Fruit fly (Drosophila melanogaster) whole organism, embryonic: Measurements from ENCODE around the gene JMJD5.

Source experiments
- ATbp ChIP-seq: fragments of 200-800 bp; sonication (Bioruptor generic); optimal IDR thresholded peaks from 2 replicates; lab custom pipeline; 2017; ENCODE audit warnings: missing biosample characterization, mild to moderate bottlenecking, missing genetic modification characterization, missing genetic modification reagents
- Adf1 ChIP-seq: fragments of 200-800 bp; sonication (Bioruptor generic); IDR thresholded peaks from 2 replicates; pipeline ENCODE4 v1.3.6; 2022; ENCODE audit warnings: missing biosample characterization, missing genetic modification characterization
- Antp ChIP-seq: fragments of 200-800 bp; sonication (Bioruptor generic); optimal IDR thresholded peaks from 3 replicates; lab custom pipeline; 2016; ENCODE audit warnings: missing biosample characterization, missing genetic modification characterization
- Asciz ChIP-seq: fragments of 200-800 bp; sonication (Bioruptor generic); optimal IDR thresholded peaks from 2 replicates; lab custom pipeline; 2017; ENCODE audit warnings: missing biosample characterization, mild to moderate bottlenecking, missing genetic modification characterization, missing genetic modification reagents
- CG10321 ChIP-seq: fragments of 200-800 bp; sonication (Bioruptor generic); IDR thresholded peaks from 2 replicates; pipeline ENCODE4 v1.3.6; 2022; ENCODE audit warnings: missing biosample characterization, missing genetic modification characterization
- CG11093 ChIP-seq: fragments of 200-800 bp; sonication (Bioruptor generic); IDR thresholded peaks from 3 replicates; pipeline ENCODE4 v1.3.6; 2022; ENCODE audit warnings: missing biosample characterization, missing genetic modification characterization
- CG15696 ChIP-seq: fragments of 200-800 bp; sonication (Bioruptor generic); optimal IDR thresholded peaks from 2 replicates; lab custom pipeline; 2019; ENCODE audit warnings: missing biosample characterization, mild to moderate bottlenecking, missing genetic modification characterization, moderate library complexity
- CG17361 ChIP-seq: fragments of 200-800 bp; sonication (Bioruptor generic); IDR thresholded peaks from 3 replicates; pipeline ENCODE4 v1.3.6; 2022; ENCODE audit warnings: missing biosample characterization, missing genetic modification characterization
- CG17612 ChIP-seq: fragments of 200-800 bp; sonication (Bioruptor generic); IDR thresholded peaks from 2 replicates; pipeline ENCODE4 v1.3.6; 2022; ENCODE audit warnings: missing biosample characterization, missing genetic modification characterization
- CG18599 ChIP-seq: fragments of 200-800 bp; sonication (Bioruptor generic); optimal IDR thresholded peaks from 3 replicates; lab custom pipeline; 2017; ENCODE audit warnings: missing biosample characterization, missing genetic modification characterization, mild to moderate bottlenecking, moderate library complexity, missing genetic modification reagents
- CG18764 ChIP-seq: fragments of 200-800 bp; sonication (Bioruptor generic); optimal IDR thresholded peaks from 3 replicates; lab custom pipeline; 2016; ENCODE audit warnings: missing biosample characterization, missing genetic modification characterization
- CG2889 ChIP-seq: fragments of 200-800 bp; sonication (Bioruptor generic); IDR thresholded peaks from 3 replicates; pipeline ENCODE4 v1.3.6; 2022; ENCODE audit warnings: missing biosample characterization, missing genetic modification characterization
- CG30020 ChIP-seq: fragments of 200-800 bp; optimal IDR thresholded peaks from 2 replicates; lab custom pipeline; 2019; ENCODE audit warnings: missing biosample characterization, mild to moderate bottlenecking, missing genetic modification characterization, moderate library complexity
- CG30431 ChIP-seq: fragments of 200-800 bp; sonication (Bioruptor generic); optimal IDR thresholded peaks from 2 replicates; lab custom pipeline; 2017; ENCODE audit warnings: missing biosample characterization, missing genetic modification characterization
- CG34224 ChIP-seq: fragments of 200-800 bp; sonication (Bioruptor generic); IDR thresholded peaks from 3 replicates; pipeline ENCODE4 v1.3.6; 2022; ENCODE audit warnings: missing biosample characterization, missing genetic modification characterization; ENCODE audit not compliant: partially characterized antibody
- CG4360 ChIP-seq: fragments of 200-800 bp; sonication (Bioruptor generic); IDR thresholded peaks from 2 replicates; pipeline ENCODE4 v1.3.6; 2022; ENCODE audit warnings: missing biosample characterization, missing genetic modification characterization
- CG4820 ChIP-seq: fragments of 200-800 bp; sonication (Bioruptor generic); optimal IDR thresholded peaks from 3 replicates; lab custom pipeline; 2016; ENCODE audit warnings: missing biosample characterization, missing genetic modification characterization
- CG6254 ChIP-seq: fragments of 200-800 bp; sonication (Bioruptor generic); optimal IDR thresholded peaks from 3 replicates; lab custom pipeline; 2017; ENCODE audit warnings: mild to moderate bottlenecking, missing biosample characterization, missing genetic modification reagents, missing genetic modification characterization
- CG7357 ChIP-seq: fragments of 200-800 bp; sonication (Bioruptor generic); IDR thresholded peaks from 3 replicates; pipeline ENCODE4 v1.3.6; 2022; ENCODE audit warnings: missing biosample characterization, missing genetic modification characterization
- CG7372 ChIP-seq: fragments of 200-800 bp; sonication (Bioruptor generic); IDR thresholded peaks from 2 replicates; pipeline ENCODE4 v1.3.6; 2022; ENCODE audit warnings: missing biosample characterization, missing genetic modification characterization
- CG7839 ChIP-seq: fragments of 200-800 bp; sonication (Bioruptor generic); optimal IDR thresholded peaks from 3 replicates; lab custom pipeline; 2018; ENCODE audit warnings: missing biosample characterization, mild to moderate bottlenecking, missing genetic modification characterization, moderate library complexity
- CG9797 ChIP-seq: fragments of 200-800 bp; sonication (Bioruptor generic); optimal IDR thresholded peaks from 3 replicates; lab custom pipeline; 2018; ENCODE audit warnings: missing biosample characterization, mild to moderate bottlenecking, missing genetic modification characterization
- CHES-1-like ChIP-seq: fragments of 200-800 bp; sonication (Bioruptor generic); optimal IDR thresholded peaks from 2 replicates; lab custom pipeline; 2016; ENCODE audit warnings: missing biosample characterization, missing genetic modification characterization
- Ets97D ChIP-seq: fragments of 200-800 bp; sonication (Bioruptor generic); optimal IDR thresholded peaks from 3 replicates; lab custom pipeline; 2016; ENCODE audit warnings: missing biosample characterization, missing genetic modification characterization
- HLHmδ ChIP-seq: fragments of 200-800 bp; sonication (Bioruptor generic); optimal IDR thresholded peaks from 2 replicates; lab custom pipeline; 2018; ENCODE audit warnings: missing biosample characterization, mild to moderate bottlenecking, missing genetic modification characterization, moderate library complexity
- NfI ChIP-seq: fragments of 200-800 bp; sonication (Bioruptor generic); optimal IDR thresholded peaks from 3 replicates; lab custom pipeline; 2018; ENCODE audit warnings: missing biosample characterization, mild to moderate bottlenecking, missing genetic modification characterization, moderate library complexity
- Poxn ChIP-seq: fragments of 200-800 bp; sonication (Bioruptor generic); IDR thresholded peaks from 2 replicates; pipeline ENCODE4 v1.3.6; 2022; ENCODE audit warnings: missing biosample characterization, missing genetic modification characterization
- abd-A ChIP-seq: fragments of 200-800 bp; sonication (Bioruptor generic); optimal IDR thresholded peaks from 3 replicates; lab custom pipeline; 2019; ENCODE audit warnings: missing biosample characterization, mild to moderate bottlenecking, missing genetic modification characterization, moderate library complexity
- aop ChIP-seq: fragments of 200-800 bp; sonication (Bioruptor generic); IDR thresholded peaks from 2 replicates; pipeline ENCODE4 v1.3.6; 2022; ENCODE audit warnings: missing biosample characterization, missing genetic modification characterization
- cato ChIP-seq: fragments of 200-800 bp; sonication (Bioruptor generic); optimal IDR thresholded peaks from 2 replicates; lab custom pipeline; 2016; ENCODE audit warnings: missing biosample characterization, missing genetic modification characterization, borderline replicate concordance
- caup ChIP-seq: fragments of 200-800 bp; sonication (Bioruptor generic); optimal IDR thresholded peaks from 3 replicates; lab custom pipeline; 2017; ENCODE audit warnings: missing biosample characterization, mild to moderate bottlenecking, missing genetic modification characterization, moderate library complexity; ENCODE audit not compliant: severe bottlenecking
- cg ChIP-seq: fragments of 200-800 bp; sonication (Bioruptor generic); optimal IDR thresholded peaks from 3 replicates; lab custom pipeline; 2019; ENCODE audit warnings: missing biosample characterization, mild to moderate bottlenecking, missing genetic modification characterization, moderate library complexity
- dpn ChIP-seq, 2 experiments: fragments of 200-800 bp; sonication (Bioruptor generic); optimal IDR thresholded peaks; 3 replicates each; lab custom pipeline; 2016; ENCODE audit warnings: missing biosample characterization in 2 of 2, missing genetic modification characterization in 2 of 2
- exex ChIP-seq: fragments of 200-800 bp; sonication (Bioruptor generic); optimal IDR thresholded peaks from 4 replicates; lab custom pipeline; 2018; ENCODE audit warnings: missing biosample characterization, mild to moderate bottlenecking, missing genetic modification characterization, moderate library complexity
- ftz-f1 ChIP-seq: fragments of 200-800 bp; sonication (Bioruptor generic); optimal IDR thresholded peaks from 2 replicates; lab custom pipeline; 2016; ENCODE audit warnings: missing biosample characterization, missing genetic modification characterization
- grn ChIP-seq: fragments of 200-800 bp; sonication (Bioruptor generic); optimal IDR thresholded peaks from 3 replicates; lab custom pipeline; 2017; ENCODE audit warnings: missing biosample characterization, missing genetic modification characterization
- jing ChIP-seq: fragments of 200-800 bp; sonication (Bioruptor generic); optimal IDR thresholded peaks from 2 replicates; lab custom pipeline; 2018; ENCODE audit warnings: missing biosample characterization, mild to moderate bottlenecking, missing genetic modification characterization
- lmd ChIP-seq: fragments of 200-800 bp; sonication (Bioruptor generic); IDR thresholded peaks from 2 replicates; pipeline ENCODE4 v1.3.6; 2022; ENCODE audit warnings: missing biosample characterization, missing genetic modification characterization
- pb ChIP-seq: fragments of 200-800 bp; sonication (Bioruptor generic); optimal IDR thresholded peaks from 3 replicates; lab custom pipeline; 2016; ENCODE audit warnings: missing biosample characterization, missing genetic modification characterization
- prd ChIP-seq, 3 experiments: fragments of >200 bp in 2 of 3; fragments of 200-800 bp in 1 of 3; sonication (Bioruptor generic) in 1 of 3; optimal IDR thresholded peaks in 2 of 3; IDR thresholded peaks in 1 of 3; 2 replicates in 2 of 3; 3 replicates in 1 of 3; pipeline versions ENCODE4 v1.3.6 to Lab custom; 2017 to 2022; ENCODE audit warnings: missing biosample characterization in 1 of 3, missing genetic modification characterization in 1 of 3
- psq ChIP-seq: fragments of 200-800 bp; sonication (Bioruptor generic); optimal IDR thresholded peaks from 2 replicates; lab custom pipeline; 2017; ENCODE audit warnings: missing biosample characterization, missing genetic modification characterization
- ro ChIP-seq: fragments of 200-800 bp; sonication (Bioruptor generic); IDR thresholded peaks from 2 replicates; pipeline ENCODE4 v1.3.6; 2022; ENCODE audit warnings: missing biosample characterization, missing genetic modification characterization
- seq ChIP-seq: fragments of 200-800 bp; sonication (Bioruptor generic); IDR thresholded peaks from 2 replicates; pipeline ENCODE4 v1.3.6; 2022; ENCODE audit warnings: missing biosample characterization, missing genetic modification characterization
- shn ChIP-seq: fragments of 200-800 bp; sonication (Bioruptor generic); optimal IDR thresholded peaks from 3 replicates; lab custom pipeline; 2016; ENCODE audit warnings: missing biosample characterization, missing genetic modification characterization
- sisA ChIP-seq: fragments of 200-800 bp; sonication (Bioruptor generic); IDR thresholded peaks from 2 replicates; pipeline ENCODE4 v1.3.6; 2022; ENCODE audit warnings: missing biosample characterization, missing genetic modification characterization
- sob ChIP-seq: fragments of 200-800 bp; sonication (Bioruptor generic); IDR thresholded peaks from 2 replicates; pipeline ENCODE4 v1.3.6; 2022; ENCODE audit warnings: missing biosample characterization, missing genetic modification characterization
- stc ChIP-seq: fragments of 200-800 bp; sonication (Bioruptor generic); IDR thresholded peaks from 2 replicates; pipeline ENCODE4 v1.3.6; 2022; ENCODE audit warnings: missing biosample characterization, missing genetic modification characterization
- z ChIP-seq: fragments of 200-800 bp; sonication (Bioruptor generic); IDR thresholded peaks from 3 replicates; pipeline ENCODE4 v1.3.6; 2022; ENCODE audit warnings: missing biosample characterization, missing genetic modification characterization
- zfh1 ChIP-seq: fragments of 200-800 bp; sonication (Bioruptor generic); IDR thresholded peaks from 3 replicates; pipeline ENCODE4 v1.3.6; 2022; ENCODE audit warnings: missing biosample characterization, missing genetic modification characterization

Gene JMJD5

dm6 chr3L:819297-819886, 21.8 kb downstream of the JMJD5 start (continued):
- peak; percentile 94 for TF ChIP-seq stc
- TF ChIP-seq Antp: peak; percentile 93
- peak; percentile 94 for TF ChIP-seq sisA
- peak; percentile 43 for TF ChIP-seq psq (GFP tag; lab: Kevin White, UChicago)
- peak; percentile 86 for TF ChIP-seq CG11093 (GFP tag; lab: Robert Waterston, UW)
- peak; percentile 66; the same call in 1 of the 2 replicates for TF ChIP-seq CG17612 (GFP tag; lab: Robert Waterston, UW)
- peak; percentile 69 for TF ChIP-seq shn
- TF ChIP-seq NfI: peak; percentile 86
- peak; percentile 92 for TF ChIP-seq seq (GFP tag; lab: Robert Waterston, UW)
- peak; percentile 90 for TF ChIP-seq aop (GFP tag; lab: Robert Waterston, UW)
- TF ChIP-seq z (GFP tag; lab: Robert Waterston, UW): peak; percentile 69; the same call in 2 of the 3 replicates
- TF ChIP-seq CHES-1-like (GFP tag; lab: Kevin White, UChicago): peak; percentile 83
- TF ChIP-seq exex (tag; lab: Kevin White, UChicago): peak; percentile 28
- TF ChIP-seq grn (GFP tag; lab: Kevin White, UChicago): peak; percentile 23
- TF ChIP-seq jing (GFP tag; lab: Kevin White, UChicago): peak; percentile 83
- TF ChIP-seq caup (GFP tag; lab: Kevin White, UChicago): peak; percentile 90
- TF ChIP-seq CG15696: peak; percentile 27
- TF ChIP-seq CG10321 (GFP tag; lab: Robert Waterston, UW): peak; percentile 74
- TF ChIP-seq Adf1 (GFP tag; lab: Robert Waterston, UW): peak; percentile 54
- TF ChIP-seq CG30431: peak; percentile 76
- peak; percentile 87 for TF ChIP-seq ATbp (GFP tag; lab: Kevin White, UChicago)
- TF ChIP-seq Asciz (GFP tag; lab: Kevin White, UChicago): peak; percentile 84
- TF ChIP-seq cato (GFP tag; lab: Kevin White, UChicago): peak; percentile 59
- peak; percentile 80 for TF ChIP-seq CG18764 (GFP tag; lab: Kevin White, UChicago)
- TF ChIP-seq CG9797: no peak
- TF ChIP-seq sob (GFP tag; lab: Robert Waterston, UW): peak; percentile 92
- TF ChIP-seq CG2889 (GFP tag; lab: Robert Waterston, UW): peak; percentile 88
- peak; percentile 71 for TF ChIP-seq ro (GFP tag; lab: Robert Waterston, UW)
- TF ChIP-seq CG4360 (GFP tag; lab: Robert Waterston, UW): peak; percentile 39; the same call in 1 of the 2 replicates
- TF ChIP-seq zfh1: peak; percentile 94
- TF ChIP-seq cg (GFP tag; lab: Kevin White, UChicago): no peak
- TF ChIP-seq abd-A (tag; lab: Kevin White, UChicago): peak; percentile 77
- peak; percentile 54 for TF ChIP-seq Ets97D
- peak; percentile 19 for TF ChIP-seq CG30020 (tag; lab: Kevin White, UChicago)
- TF ChIP-seq CG34224 (GFP tag; lab: Robert Waterston, UW): no peak
- TF ChIP-seq CG4820 (GFP tag; lab: Kevin White, UChicago): peak; percentile 86
- TF ChIP-seq lmd (GFP tag; lab: Robert Waterston, UW): peak; percentile 94
- TF ChIP-seq ftz-f1 (GFP tag; lab: Kevin White, UChicago): peak; percentile 77
- TF ChIP-seq CG17361 (GFP tag; lab: Robert Waterston, UW): peak; percentile 73
- TF ChIP-seq dpn (GFP tag; optimal IDR thresholded peaks at IDR 0.05; lab: Kevin White, UChicago): peak; percentile 88 to 94
- peak; percentile 91 for TF ChIP-seq CG7839 (tag; lab: Kevin White, UChicago)
- TF ChIP-seq HLHmδ: no peak
- TF ChIP-seq CG6254: peak; percentile 55
- TF ChIP-seq prd (optimal IDR thresholded peaks at IDR 0.05; lab: Kevin White, UChicago): no peak
- TF ChIP-seq prd (GFP tag; IDR thresholded peaks at IDR 0.05; lab: Robert Waterston, UW): peak; percentile 95
- peak; percentile 87 for TF ChIP-seq pb (GFP tag; lab: Kevin White, UChicago)
- peak; percentile 79 for TF ChIP-seq CG7357 (GFP tag; lab: Robert Waterston, UW)
- TF ChIP-seq CG18599 (GFP tag; lab: Kevin White, UChicago): peak; percentile 90
- peak; percentile 33; the same call in 1 of the 2 replicates for TF ChIP-seq Poxn (GFP tag; lab: Robert Waterston, UW)
- peak; percentile 92 for TF ChIP-seq CG7372 (GFP tag; lab: Robert Waterston, UW)
